Worm (Caenorhabditis elegans): ENCODE measurements around the gene sumv-2.

Gene sumv-2

DNA sequence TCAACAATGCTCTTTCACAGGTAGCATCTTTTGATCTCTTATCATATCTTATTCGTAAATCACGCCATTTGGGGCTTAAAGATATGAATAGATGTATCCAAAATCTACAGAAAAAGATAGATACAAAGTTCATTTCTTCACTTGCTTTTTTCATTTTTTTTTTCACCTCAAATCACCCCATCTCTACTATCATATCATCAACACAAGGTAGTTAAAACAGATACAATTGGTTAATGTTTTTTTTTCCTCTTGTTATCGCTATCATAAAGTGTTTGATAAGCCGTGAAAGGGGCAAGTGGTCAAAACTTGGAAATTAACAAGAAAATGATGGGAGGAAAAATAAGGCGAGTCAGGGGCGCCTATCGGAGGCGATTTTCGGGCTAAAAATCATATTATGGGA, 12.9 kb downstream of the sumv-2 start:
- TF ChIP-seq elt-2 (tag; optimal IDR thresholded peaks at IDR 0.05) (peak; percentile 28), K02D7.2 (tag; optimal IDR thresholded peaks at IDR 0.05) (no peak), pag-3 (tag; optimal IDR thresholded peaks at IDR 0.05; ENCODE audit: borderline replicate concordance) (no peak), pros-1 (tag; optimal IDR thresholded peaks at IDR 0.05) (no peak), ceh-31 (tag; optimal IDR thresholded peaks at IDR 0.05) (no peak), dmd-4 (tag; optimal IDR thresholded peaks at IDR 0.05; ENCODE audit: borderline replicate concordance) (no peak)

DNA sequence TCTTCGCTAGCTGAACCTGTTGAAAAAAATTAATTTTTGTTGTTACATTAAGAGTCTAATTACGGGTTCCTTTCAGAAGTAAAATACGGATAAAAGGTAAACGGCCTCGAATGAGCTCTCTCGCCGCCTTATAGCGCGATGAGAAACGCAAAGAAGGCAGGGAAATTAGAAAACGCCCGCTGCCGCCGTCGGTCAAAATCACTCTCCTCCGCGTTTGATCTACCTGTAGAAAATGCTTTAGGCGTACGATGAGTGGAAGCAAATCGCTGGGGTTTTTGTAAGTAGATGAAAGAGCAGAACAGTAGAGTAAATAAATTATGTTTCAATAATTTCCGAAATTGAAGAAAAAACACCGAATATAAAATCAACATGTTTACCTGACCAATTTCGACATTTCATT, 19.8 kb downstream of the sumv-2 start:
- TF ChIP-seq fkh-6 (tag; optimal IDR thresholded peaks at IDR 0.05), result no peak
- TF ChIP-seq nhr-11 (tag; optimal IDR thresholded peaks at IDR 0.05), result no peak
- TF ChIP-seq dve-1 (tag; optimal IDR thresholded peaks at IDR 0.05), result no peak
- no peak for TF ChIP-seq pros-1 (tag; optimal IDR thresholded peaks at IDR 0.05)
- TF ChIP-seq npax-4 (tag; optimal IDR thresholded peaks at IDR 0.05), result no peak
- no peak for TF ChIP-seq eyg-1 (tag; optimal IDR thresholded peaks at IDR 0.05)
- TF ChIP-seq C38D4.7 (GFP tag; optimal IDR thresholded peaks at IDR 0.05), result no peak
- no peak for TF ChIP-seq ceh-14 (tag; optimal IDR thresholded peaks at IDR 0.05)
- no peak for TF ChIP-seq F13H6.1 (tag; optimal IDR thresholded peaks at IDR 0.05)
- TF ChIP-seq pqm-1 (tag; optimal IDR thresholded peaks at IDR 0.05), result no peak
- TF ChIP-seq tbx-2 (tag; optimal IDR thresholded peaks at IDR 0.05), result no peak

- no peak for TF ChIP-seq ceh-24 (tag; optimal IDR thresholded peaks at IDR 0.05)
- no peak for TF ChIP-seq lim-6 (tag; optimal IDR thresholded peaks at IDR 0.05)
- no peak for TF ChIP-seq ceh-48 (tag; optimal IDR thresholded peaks at IDR 0.05)
- TF ChIP-seq ceh-6 (GFP tag; optimal IDR thresholded peaks at IDR 0.05), result no peak
- TF ChIP-seq tbx-7 (tag; optimal IDR thresholded peaks at IDR 0.05), result no peak
- TF ChIP-seq pros-1 (tag; optimal IDR thresholded peaks at IDR 0.05), result no peak
- no peak for TF ChIP-seq ceh-2 (tag; optimal IDR thresholded peaks at IDR 0.05)
- no peak for TF ChIP-seq K09A11.1 (tag; optimal IDR thresholded peaks at IDR 0.05; ENCODE audit: insufficient read depth)
- TF ChIP-seq T23F11.4 (GFP tag; optimal IDR thresholded peaks at IDR 0.05), result no peak
- TF ChIP-seq ceh-22 (tag; optimal IDR thresholded peaks at IDR 0.05), result no peak
- no peak for TF ChIP-seq npax-4 (tag; optimal IDR thresholded peaks at IDR 0.05)
- no peak for TF ChIP-seq pat-9 (tag; optimal IDR thresholded peaks at IDR 0.05)
- no peak for TF ChIP-seq unc-86 (tag; optimal IDR thresholded peaks at IDR 0.05)
- no peak for TF ChIP-seq sox-2 (GFP tag; IDR thresholded peaks at IDR 0.05)
- TF ChIP-seq dmd-4 (tag; optimal IDR thresholded peaks at IDR 0.05; ENCODE audit: borderline replicate concordance), result no peak
- TF ChIP-seq ttx-3 (tag; optimal IDR thresholded peaks at IDR 0.05), result no peak
- TF ChIP-seq unc-55 (GFP tag; optimal IDR thresholded peaks at IDR 0.05), result no peak
- no peak for TF ChIP-seq C38D4.7 (GFP tag; optimal IDR thresholded peaks at IDR 0.05)
- TF ChIP-seq fkh-10 (GFP tag; optimal IDR thresholded peaks at IDR 0.05), result no peak
- TF ChIP-seq ceh-34 (tag; optimal IDR thresholded peaks at IDR 0.05), result no peak
Observed at ce11 chrV:4640501-4641150, 23.3 kb downstream of the sumv-2 start.

DNA sequence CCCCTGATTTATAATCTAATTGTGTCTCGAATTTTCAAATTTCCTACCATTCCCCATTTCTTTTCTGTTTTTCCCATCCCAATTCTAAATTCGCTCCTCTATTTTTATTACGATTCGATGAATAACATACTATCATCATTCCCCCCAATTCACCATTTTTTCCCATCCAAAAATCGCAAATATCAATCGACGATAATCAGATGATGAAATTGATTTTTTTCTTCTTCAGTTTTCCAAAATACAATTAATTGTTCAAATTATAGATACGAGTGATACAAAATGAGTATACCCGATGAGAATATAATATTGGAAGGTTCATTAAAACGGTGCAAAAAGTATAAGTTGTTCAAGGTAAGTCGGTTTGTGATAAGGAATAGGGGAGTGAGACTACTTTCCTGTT, 25.3 kb downstream of the sumv-2 start, which contains the start of gene soc-1:
TSS of gene soc-1 (plus strand) at position 262 of the 400 bp plus-strand sequence.
- TF ChIP-seq ceh-34 (tag; optimal IDR thresholded peaks at IDR 0.05) (no peak), mec-3 (tag; optimal IDR thresholded peaks at IDR 0.05; ENCODE audit: borderline replicate concordance) (no peak), madf-2 (tag; optimal IDR thresholded peaks at IDR 0.05) (no peak), fkh-10 (GFP tag; optimal IDR thresholded peaks at IDR 0.05) (no peak), unc-3 (GFP tag; conservative IDR thresholded peaks at IDR 0.05) (no peak), unc-3 (tag; optimal IDR thresholded peaks at IDR 0.05) (no peak), ceh-48 (tag; optimal IDR thresholded peaks at IDR 0.05) (no peak), ahr-1 (tag; optimal IDR thresholded peaks at IDR 0.05) (no peak), ceh-2 (tag; optimal IDR thresholded peaks at IDR 0.05) (no peak), ama-1 (optimal IDR thresholded peaks at IDR 0.05) (no peak), lim-6 (tag; optimal IDR thresholded peaks at IDR 0.05) (no peak), hlh-8 (tag; optimal IDR thresholded peaks at IDR 0.05) (no peak)
